Worm (Caenorhabditis elegans): Measurements from ENCODE around the gene F20C5.7.

F20C5.7 gene

ce11 chrIV:8754146-8754545 is 8.7 kb upstream of the F20C5.7 start:
- TF ChIP-seq C38D4.7 (GFP tag; optimal IDR thresholded peaks at IDR 0.05) (no peak), hlh-30 (tag; optimal IDR thresholded peaks at IDR 0.05; ENCODE audit: insufficient read depth) (no peak), ceh-19 (GFP tag; optimal IDR thresholded peaks at IDR 0.05) (no peak), ets-4 (tag; optimal IDR thresholded peaks at IDR 0.05) (no peak), ceh-9 (tag; optimal IDR thresholded peaks at IDR 0.05) (no peak), elt-2 (tag; optimal IDR thresholded peaks at IDR 0.05) (no peak), ceh-2 (tag; optimal IDR thresholded peaks at IDR 0.05) (no peak), sox-2 (GFP tag; IDR thresholded peaks at IDR 0.05) (no peak), fax-1 (tag; optimal IDR thresholded peaks at IDR 0.05) (no peak), ceh-34 (tag; optimal IDR thresholded peaks at IDR 0.05) (no peak), unc-3 (GFP tag; conservative IDR thresholded peaks at IDR 0.05) (no peak), unc-3 (tag; optimal IDR thresholded peaks at IDR 0.05) (no peak), zip-5 (tag; optimal IDR thresholded peaks at IDR 0.05) (no peak), pros-1 (tag; optimal IDR thresholded peaks at IDR 0.05) (no peak), pat-9 (tag; optimal IDR thresholded peaks at IDR 0.05) (no peak)

ce11 chrIV:8752492-8752891 is 7.0 kb upstream of the F20C5.7 start:
- no peak for TF ChIP-seq tbx-2 (tag; optimal IDR thresholded peaks at IDR 0.05)
- no peak for TF ChIP-seq dve-1 (tag; optimal IDR thresholded peaks at IDR 0.05)

- TF ChIP-seq hlh-8 (tag; optimal IDR thresholded peaks at IDR 0.05), result no peak
- no peak for TF ChIP-seq tbx-7 (tag; optimal IDR thresholded peaks at IDR 0.05)
- no peak for TF ChIP-seq pqm-1 (tag; optimal IDR thresholded peaks at IDR 0.05)
- TF ChIP-seq C38D4.7 (GFP tag; optimal IDR thresholded peaks at IDR 0.05), result no peak
- peak; percentile 73 for TF ChIP-seq nfya-1 (tag; optimal IDR thresholded peaks at IDR 0.05)
- no peak for TF ChIP-seq gmeb-2 (tag; optimal IDR thresholded peaks at IDR 0.05)
- TF ChIP-seq zip-5 (tag; optimal IDR thresholded peaks at IDR 0.05), result no peak
These were observed 3.5 kb upstream of the F20C5.7 start for ce11 chrIV:8748967-8749366.

- no peak for TF ChIP-seq tbx-7 (tag; optimal IDR thresholded peaks at IDR 0.05)
- TF ChIP-seq hlh-30 (tag; optimal IDR thresholded peaks at IDR 0.05; ENCODE audit: insufficient read depth), result peak; percentile 38
- TF ChIP-seq pros-1 (tag; optimal IDR thresholded peaks at IDR 0.05), result no peak
- TF ChIP-seq nfya-1 (tag; optimal IDR thresholded peaks at IDR 0.05), result peak; percentile 46
- TF ChIP-seq ets-4 (tag; optimal IDR thresholded peaks at IDR 0.05), result peak; percentile 6
- no peak for TF ChIP-seq Y22D7AL.16 (tag; optimal IDR thresholded peaks at IDR 0.05)
- peak; percentile 6 for TF ChIP-seq unc-42 (tag; optimal IDR thresholded peaks at IDR 0.05)
- no peak for TF ChIP-seq che-1 (tag; optimal IDR thresholded peaks at IDR 0.05)
These were observed 1.7 kb downstream of the F20C5.7 start, which contains the start of gene F21D5.7 for ce11 chrIV:8743654-8744332. Gene F21D5.7 (minus strand): TSS chrIV:8743704.

- no peak for TF ChIP-seq gmeb-2 (tag; optimal IDR thresholded peaks at IDR 0.05)
- TF ChIP-seq pqm-1 (tag; optimal IDR thresholded peaks at IDR 0.05), result no peak
- no peak for TF ChIP-seq elt-4 (tag; optimal IDR thresholded peaks at IDR 0.05)
- no peak for TF ChIP-seq syd-9 (tag; optimal IDR thresholded peaks at IDR 0.05)
- TF ChIP-seq unc-42 (tag; optimal IDR thresholded peaks at IDR 0.05), result no peak
- no peak for TF ChIP-seq lin-11 (tag; optimal IDR thresholded peaks at IDR 0.05)
These were observed 4.5 kb downstream of the F20C5.7 start, which contains the start of gene F21D5.6 for ce11 chrIV:8740952-8741438. Gene F21D5.6 (minus strand): TSS chrIV:8741388.

ce11 chrIV:8739926-8740325 is 5.6 kb downstream of the F20C5.7 start, which contains the start of gene mrps-33:
Gene mrps-33 (minus strand): TSS chrIV:8740026.
- TF ChIP-seq npax-4 (tag; optimal IDR thresholded peaks at IDR 0.05) (no peak), hlh-15 (tag; optimal IDR thresholded peaks at IDR 0.05) (no peak), ceh-19 (GFP tag; optimal IDR thresholded peaks at IDR 0.05) (no peak), sox-4 (tag; optimal IDR thresholded peaks at IDR 0.05) (no peak), F13H6.1 (tag; optimal IDR thresholded peaks at IDR 0.05) (no peak), rnt-1 (tag; optimal IDR thresholded peaks at IDR 0.05) (no peak), ceh-22 (tag; optimal IDR thresholded peaks at IDR 0.05) (no peak), hlh-8 (tag; optimal IDR thresholded peaks at IDR 0.05) (no peak), pha-2 (tag; optimal IDR thresholded peaks at IDR 0.05) (no peak), Y22D7AL.16 (tag; optimal IDR thresholded peaks at IDR 0.05) (no peak), zip-5 (tag; optimal IDR thresholded peaks at IDR 0.05) (no peak), pat-9 (tag; optimal IDR thresholded peaks at IDR 0.05) (no peak)
